Worm (Caenorhabditis elegans): ENCODE measurements around the gene sre-43.

DNA sequence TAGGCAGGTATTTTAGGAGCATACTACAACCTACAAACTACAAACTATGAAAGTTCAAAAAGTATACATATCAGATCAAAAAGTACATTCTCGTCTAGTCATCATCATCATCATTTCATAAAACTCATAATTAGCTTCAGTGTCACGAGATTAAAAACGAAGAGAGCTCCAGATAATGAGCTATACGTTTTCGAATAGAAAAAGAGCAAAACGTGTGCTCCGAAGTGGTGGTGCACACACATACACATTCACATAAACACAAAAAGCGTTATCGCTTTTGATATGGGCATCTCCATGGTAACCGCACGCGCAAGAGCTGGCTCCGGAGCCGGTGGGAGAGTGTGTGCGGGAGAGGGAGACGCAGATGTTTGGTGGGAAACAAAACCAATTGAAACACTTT lies 4.6 kb downstream of the sre-43 start:
- TF ChIP-seq W03F9.2 (tag; optimal IDR thresholded peaks at IDR 0.05), result no peak
- no peak for TF ChIP-seq dao-5 (tag; optimal IDR thresholded peaks at IDR 0.05)
